Worm (Caenorhabditis elegans) whole organism, early embryonic: ENCODE results near the gene sma-10.

ENCODE experiments used
- B0310.2 ChIP-seq: sonication (generic microtip); optimal IDR thresholded peaks from 2 replicates; lab custom pipeline; 2016; ENCODE audit warnings: mild to moderate bottlenecking, missing genetic modification characterization, missing compliant biosample characterization
- F13C5.2 ChIP-seq: sonication (generic microtip); optimal IDR thresholded peaks from 2 replicates; lab custom pipeline; 2017; ENCODE audit warnings: mild to moderate bottlenecking, missing genetic modification characterization, inconsistent platforms, missing compliant biosample characterization
- aly-1 ChIP-seq: sonication (generic microtip); optimal IDR thresholded peaks from 2 replicates; lab custom pipeline; 2016; ENCODE audit warnings: missing genetic modification characterization, missing compliant biosample characterization
- ama-1 ChIP-seq: fragments of 150-350 bp; optimal IDR thresholded peaks from 2 replicates; lab custom pipeline; 2014
- ceh-13 ChIP-seq: fragments of 200-800 bp; sonication (Bioruptor generic); optimal IDR thresholded peaks from 2 replicates; lab custom pipeline; 2018; ENCODE audit warnings: mild to moderate bottlenecking, missing genetic modification characterization, missing compliant biosample characterization
- ceh-36 ChIP-seq: sonication (generic microtip); optimal IDR thresholded peaks from 2 replicates; lab custom pipeline; 2016; ENCODE audit warnings: missing genetic modification characterization, inconsistent platforms, missing compliant biosample characterization
- ets-7 ChIP-seq: sonication (generic microtip); optimal IDR thresholded peaks from 2 replicates; lab custom pipeline; 2016; ENCODE audit warnings: missing genotype, missing genetic modification characterization, missing compliant biosample characterization
- flt-1 ChIP-seq: fragments of 200-800 bp; sonication (Bioruptor generic); IDR thresholded peaks from 2 replicates; pipeline ENCODE4 v1.3.6; 2022; ENCODE audit warnings: missing genetic modification characterization, missing compliant biosample characterization
- hmbx-1 ChIP-seq: sonication (generic microtip); optimal IDR thresholded peaks from 2 replicates; lab custom pipeline; 2016; ENCODE audit warnings: mild to moderate bottlenecking, missing genetic modification characterization, missing compliant biosample characterization
- hmg-4 ChIP-seq: fragments of 200-800 bp; sonication (Bioruptor generic); optimal IDR thresholded peaks from 2 replicates; lab custom pipeline; 2018; ENCODE audit warnings: mild to moderate bottlenecking, missing genetic modification characterization, missing compliant biosample characterization
- hnd-1 ChIP-seq: sonication (generic microtip); optimal IDR thresholded peaks from 2 replicates; lab custom pipeline; 2016; ENCODE audit warnings: missing genetic modification characterization, missing compliant biosample characterization
- pes-1 ChIP-seq: fragments of 200-800 bp; sonication (Bioruptor generic); IDR thresholded peaks from 2 replicates; pipeline ENCODE4 v1.3.6; 2022; ENCODE audit warnings: missing genetic modification reagents, missing genetic modification characterization, missing compliant biosample characterization
- scrt-1 ChIP-seq: fragments of 200-800 bp; sonication (Bioruptor generic); IDR thresholded peaks from 2 replicates; pipeline ENCODE4 v1.3.6; 2022; ENCODE audit warnings: missing genetic modification characterization, missing compliant biosample characterization
- sea-1 ChIP-seq: fragments of 200-800 bp; sonication (Bioruptor generic); conservative IDR thresholded peaks from 2 replicates; pipeline ENCODE4 v1.3.6; 2022; ENCODE audit warnings: missing genetic modification characterization, missing compliant biosample characterization
- tbx-11 ChIP-seq: fragments of 200-800 bp; sonication (Bioruptor generic); IDR thresholded peaks from 2 replicates; pipeline ENCODE4 v1.3.6; 2022; ENCODE audit warnings: missing genetic modification characterization, missing compliant biosample characterization
- tbx-37 ChIP-seq: fragments of 200-800 bp; sonication (Bioruptor generic); conservative IDR thresholded peaks from 2 replicates; pipeline ENCODE4 v1.3.6; 2022; ENCODE audit warnings: missing genetic modification reagents, missing genetic modification characterization, missing compliant biosample characterization
- tra-4 ChIP-seq: sonication (generic microtip); optimal IDR thresholded peaks from 2 replicates; lab custom pipeline; 2017; ENCODE audit warnings: missing genetic modification characterization, missing compliant biosample characterization

Gene sma-10

DNA sequence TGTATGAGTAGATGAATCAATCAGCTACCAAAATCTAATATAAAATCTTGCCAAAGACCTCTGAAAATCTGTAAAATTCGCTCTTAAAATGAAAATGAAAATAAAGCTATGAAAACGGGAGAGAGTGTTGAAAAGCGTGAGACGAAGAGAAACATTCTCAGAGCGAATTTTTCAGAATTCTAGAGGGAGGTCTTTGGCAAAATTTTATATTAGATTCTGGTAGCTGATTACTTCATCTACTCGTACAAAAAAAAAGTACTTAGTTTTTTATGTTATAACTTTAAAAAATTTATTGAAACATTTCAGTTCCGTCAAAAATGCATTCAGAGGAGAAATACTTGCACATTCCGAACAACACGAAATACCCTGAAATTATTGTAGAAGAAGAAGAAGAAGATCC, 50.5 kb downstream of the sma-10 start, which contains the start of gene drl-1:
drl-1 (plus strand) TSS at position 301 of the 400 bp plus-strand sequence.
- TF ChIP-seq ets-7, result no peak
- TF ChIP-seq ceh-36 (tag; lab: Kevin White, UChicago), result no peak
- TF ChIP-seq tbx-37 (GFP tag; lab: Robert Waterston, UW), result no peak
- TF ChIP-seq tbx-11 (GFP tag; lab: Robert Waterston, UW), result no peak

ce11 chrIV:325640-326039, 51.4 kb downstream of the sma-10 start:
- TF ChIP-seq ama-1 (no peak), pes-1 (no peak), scrt-1 (GFP tag; lab: Robert Waterston, UW) (no peak), tbx-11 (GFP tag; lab: Robert Waterston, UW) (no peak), hmbx-1 (no peak), tra-4 (no peak), ceh-13 (no peak), hnd-1 (tag; lab: Kevin White, UChicago) (no peak), ceh-36 (tag; lab: Kevin White, UChicago) (no peak), F13C5.2 (no peak), sea-1 (GFP tag; lab: Robert Waterston, UW) (no peak), flt-1 (GFP tag; lab: Robert Waterston, UW) (no peak), B0310.2 (tag; lab: Kevin White, UChicago) (no peak), aly-1 (tag; lab: Kevin White, UChicago) (no peak), hmg-4 (no peak), ets-7 (no peak), tbx-37 (GFP tag; lab: Robert Waterston, UW) (no peak)

ce11 chrIV:326564-327070, 52.4 kb downstream of the sma-10 start, which contains the start of gene col-101:
TSS of gene col-101 (minus strand) at chrIV:327020.
- TF ChIP-seq ama-1, result no peak
- TF ChIP-seq flt-1 (GFP tag; lab: Robert Waterston, UW), result no peak
- TF ChIP-seq aly-1 (tag; lab: Kevin White, UChicago), result no peak
- TF ChIP-seq tbx-37 (GFP tag; lab: Robert Waterston, UW), result no peak
- no peak for TF ChIP-seq hmbx-1
- no peak for TF ChIP-seq B0310.2 (tag; lab: Kevin White, UChicago)
- no peak for TF ChIP-seq hnd-1 (tag; lab: Kevin White, UChicago)
- no peak for TF ChIP-seq F13C5.2
- no peak for TF ChIP-seq tbx-11 (GFP tag; lab: Robert Waterston, UW)
